Worm (Caenorhabditis elegans) whole organism, midembryonic: ENCODE results near the gene gpa-6.

Experiments used
- T22C8.4 ChIP-seq: fragments of 200-800 bp; sonication (Bioruptor generic); IDR thresholded peaks from 2 replicates; pipeline ENCODE4 v1.3.6; 2022; ENCODE audit warnings: missing genetic modification characterization, missing compliant biosample characterization
- cog-1 ChIP-seq: sonication (generic microtip); optimal IDR thresholded peaks from 2 replicates; lab custom pipeline; 2016; ENCODE audit warnings: missing genetic modification characterization, missing compliant biosample characterization
- flt-1 ChIP-seq: fragments of 200-800 bp; sonication (Bioruptor generic); IDR thresholded peaks from 2 replicates; pipeline ENCODE4 v1.3.6; 2022; ENCODE audit warnings: missing genetic modification characterization, missing compliant biosample characterization
- klf-2 ChIP-seq: fragments of 200-800 bp; sonication (Bioruptor generic); conservative IDR thresholded peaks from 2 replicates; pipeline ENCODE4 v1.3.6; 2022; ENCODE audit warnings: missing genetic modification reagents, missing genetic modification characterization, missing compliant biosample characterization
- med-1 ChIP-seq: sonication (generic microtip); optimal IDR thresholded peaks from 2 replicates; lab custom pipeline; 2017; ENCODE audit warnings: missing genetic modification characterization, mild to moderate bottlenecking, missing compliant biosample characterization, antibody characterized with exemption, missing genetic modification reagents; ENCODE audit not compliant: insufficient read depth
- ref-1 ChIP-seq: fragments of 200-800 bp; sonication (Bioruptor generic); conservative IDR thresholded peaks from 2 replicates; pipeline ENCODE4 v1.3.6; 2022; ENCODE audit warnings: missing genetic modification reagents, missing genetic modification characterization, missing compliant biosample characterization
- tab-1 ChIP-seq: fragments of 200-800 bp; sonication (Bioruptor generic); IDR thresholded peaks from 2 replicates; pipeline ENCODE4 v1.3.6; 2022; ENCODE audit warnings: missing genetic modification characterization, missing compliant biosample characterization
- ztf-23 ChIP-seq: fragments of 200-800 bp; sonication (Bioruptor generic); IDR thresholded peaks from 2 replicates; pipeline ENCODE4 v1.3.6; 2022; ENCODE audit warnings: missing genetic modification reagents, missing genetic modification characterization, missing compliant biosample characterization
- ztf-29 ChIP-seq: fragments of 200-800 bp; sonication (Bioruptor generic); IDR thresholded peaks from 2 replicates; pipeline ENCODE4 v1.3.6; 2022; ENCODE audit warnings: missing genetic modification reagents, missing genetic modification characterization, missing compliant biosample characterization

Gene gpa-6

ce11 chrX:13223437-13223836 lies 32.4 kb downstream of the gpa-6 start, which contains the start of gene skr-20:
TSS of gene skr-20 (minus strand) at chrX:13223537.
- no peak for TF ChIP-seq cog-1 (tag; lab: Kevin White, UChicago)
- TF ChIP-seq med-1 (GFP tag; lab: Kevin White, UChicago), result no peak

DNA sequence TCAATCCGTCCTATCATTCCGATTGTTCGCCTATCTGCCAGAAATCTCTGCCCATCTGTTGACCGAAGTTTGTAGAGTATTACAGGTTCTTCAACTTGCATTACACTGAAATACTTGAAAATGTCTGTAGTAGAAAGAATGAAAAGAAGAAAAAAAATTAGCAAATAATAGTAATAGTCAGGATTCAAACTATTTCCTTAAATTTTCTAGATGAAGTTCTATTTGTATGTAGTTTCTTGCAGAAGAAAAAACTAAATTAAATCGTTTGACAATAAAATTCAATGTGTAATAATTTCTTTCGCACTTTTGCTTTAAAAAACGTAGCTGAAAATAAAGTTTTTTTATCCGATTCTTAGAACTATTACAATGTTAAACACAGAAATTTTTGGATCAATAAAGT lies 33.6 kb downstream of the gpa-6 start, which contains the start of gene skr-19:
Gene skr-19, minus strand, starts transcription at position 101 of the 400 bp plus-strand sequence.
- no peak for TF ChIP-seq med-1 (GFP tag; lab: Kevin White, UChicago)
- TF ChIP-seq tab-1, result no peak
- TF ChIP-seq ztf-29 (GFP tag; lab: Robert Waterston, UW), result no peak
- TF ChIP-seq flt-1 (GFP tag; lab: Robert Waterston, UW), result no peak
- no peak for TF ChIP-seq ref-1 (GFP tag; lab: Robert Waterston, UW)
- no peak for TF ChIP-seq cog-1 (tag; lab: Kevin White, UChicago)
- TF ChIP-seq klf-2 (GFP tag; lab: Robert Waterston, UW), result no peak
- TF ChIP-seq ztf-23, result no peak

ce11 chrX:13225111-13225905 lies 34.3 kb downstream of the gpa-6 start:
- peak; percentile 17 for TF ChIP-seq cog-1 (tag; lab: Kevin White, UChicago)
- no peak for TF ChIP-seq ztf-23

ce11 chrX:13226614-13227096 lies 35.6 kb downstream of the gpa-6 start, which contains the start of gene skr-21:
TSS of gene skr-21 (minus strand) at chrX:13226664.
- TF ChIP-seq T22C8.4 (GFP tag; lab: Robert Waterston, UW) (peak; percentile 87), med-1 (GFP tag; lab: Kevin White, UChicago) (no peak), ref-1 (GFP tag; lab: Robert Waterston, UW) (no peak), flt-1 (GFP tag; lab: Robert Waterston, UW) (no peak; the same call in 1 of the 2 replicates), klf-2 (GFP tag; lab: Robert Waterston, UW) (no peak), tab-1 (no peak), ztf-23 (no peak), cog-1 (tag; lab: Kevin White, UChicago) (peak; percentile 35), ztf-29 (GFP tag; lab: Robert Waterston, UW) (no peak)

- no peak for TF ChIP-seq ztf-23
Observed at ce11 chrX:13227778-13228177, 36.8 kb downstream of the gpa-6 start.

DNA sequence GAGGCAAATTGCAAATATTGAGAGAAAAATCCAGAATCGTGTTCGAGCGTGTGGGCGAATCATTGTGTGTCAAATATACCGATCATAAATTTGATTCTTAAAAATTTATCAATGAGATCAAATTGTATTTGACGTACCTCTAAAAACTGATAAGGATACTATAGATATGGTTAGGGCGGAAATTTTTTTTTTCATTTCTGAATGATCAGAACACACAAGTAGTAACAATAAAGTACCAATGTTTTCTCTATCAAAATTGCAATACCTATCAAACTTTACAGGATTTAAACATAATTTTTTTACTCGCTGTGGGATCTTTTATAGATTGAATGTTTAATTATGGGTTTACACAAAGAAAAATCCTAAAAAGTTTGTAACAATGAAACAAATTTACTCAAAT lies 41.2 kb downstream of the gpa-6 start, which contains the start of gene bgnt-1.5:
Gene bgnt-1.5, minus strand, starts transcription at position 101 of the 400 bp plus-strand sequence.
- no peak for TF ChIP-seq ref-1 (GFP tag; lab: Robert Waterston, UW)
- no peak for TF ChIP-seq cog-1 (tag; lab: Kevin White, UChicago)
- TF ChIP-seq med-1 (GFP tag; lab: Kevin White, UChicago), result no peak
- TF ChIP-seq ztf-23, result no peak
- no peak for TF ChIP-seq flt-1 (GFP tag; lab: Robert Waterston, UW)
- no peak for TF ChIP-seq T22C8.4 (GFP tag; lab: Robert Waterston, UW)
- TF ChIP-seq tab-1, result no peak
- TF ChIP-seq klf-2 (GFP tag; lab: Robert Waterston, UW), result no peak
- no peak for TF ChIP-seq ztf-29 (GFP tag; lab: Robert Waterston, UW)

ce11 chrX:13234879-13235278 lies 43.9 kb downstream of the gpa-6 start, which contains the start of gene K08H2.2:
TSS of gene K08H2.2 (minus strand) at chrX:13234979.
- TF ChIP-seq cog-1 (tag; lab: Kevin White, UChicago) (no peak), T22C8.4 (GFP tag; lab: Robert Waterston, UW) (no peak), med-1 (GFP tag; lab: Kevin White, UChicago) (no peak), flt-1 (GFP tag; lab: Robert Waterston, UW) (no peak), ztf-29 (GFP tag; lab: Robert Waterston, UW) (no peak)

ce11 chrX:13237102-13237501 lies 46.1 kb downstream of the gpa-6 start, which contains the start of gene K08H2.3:
TSS of gene K08H2.3 (plus strand) at chrX:13237402.
- TF ChIP-seq T22C8.4 (GFP tag; lab: Robert Waterston, UW) (no peak), klf-2 (GFP tag; lab: Robert Waterston, UW) (no peak), ref-1 (GFP tag; lab: Robert Waterston, UW) (no peak), flt-1 (GFP tag; lab: Robert Waterston, UW) (no peak), cog-1 (tag; lab: Kevin White, UChicago) (no peak), ztf-29 (GFP tag; lab: Robert Waterston, UW) (no peak), ztf-23 (no peak), tab-1 (no peak), med-1 (GFP tag; lab: Kevin White, UChicago) (no peak)

ce11 chrX:13238197-13238596 lies 47.2 kb downstream of the gpa-6 start, which contains the start of gene K08H2.4:
TSS of gene K08H2.4 (plus strand) at chrX:13238497.
- TF ChIP-seq tab-1 (no peak), med-1 (GFP tag; lab: Kevin White, UChicago) (no peak), flt-1 (GFP tag; lab: Robert Waterston, UW) (no peak), ztf-23 (no peak)

ce11 chrX:13242231-13242630 lies 51.2 kb downstream of the gpa-6 start, which contains the start of gene K08H2.5:
TSS of gene K08H2.5 (minus strand) at chrX:13242331.
- TF ChIP-seq tab-1 (no peak), ztf-23 (no peak), med-1 (GFP tag; lab: Kevin White, UChicago) (no peak), cog-1 (tag; lab: Kevin White, UChicago) (no peak), ztf-29 (GFP tag; lab: Robert Waterston, UW) (no peak), flt-1 (GFP tag; lab: Robert Waterston, UW) (no peak), T22C8.4 (GFP tag; lab: Robert Waterston, UW) (no peak), ref-1 (GFP tag; lab: Robert Waterston, UW) (no peak), klf-2 (GFP tag; lab: Robert Waterston, UW) (no peak)
